Worm (Caenorhabditis elegans) whole organism, late embryonic: ENCODE data around the gene srt-68.

Experiments
- C08G9.2 ChIP-seq: sonication (generic microtip); optimal IDR thresholded peaks from 2 replicates; lab custom pipeline; 2016; ENCODE audit warnings: mild to moderate bottlenecking, missing genetic modification characterization, moderate library complexity, missing compliant biosample characterization
- K02D7.2 ChIP-seq: sonication (generic microtip); optimal IDR thresholded peaks from 2 replicates; lab custom pipeline; 2017; ENCODE audit warnings: mild to moderate bottlenecking, missing genetic modification characterization, missing compliant biosample characterization
- T23F11.4 ChIP-seq: fragments of 200-800 bp; sonication (Bioruptor generic); optimal IDR thresholded peaks from 2 replicates; lab custom pipeline; 2018; ENCODE audit warnings: mild to moderate bottlenecking, missing genetic modification characterization, missing compliant biosample characterization
- Y22D7AL.16 ChIP-seq: sonication (generic microtip); optimal IDR thresholded peaks from 2 replicates; lab custom pipeline; 2016; ENCODE audit warnings: missing genetic modification characterization, missing compliant biosample characterization
- ahr-1 ChIP-seq: sonication (generic microtip); optimal IDR thresholded peaks from 2 replicates; lab custom pipeline; 2016; ENCODE audit warnings: missing genetic modification characterization, missing compliant biosample characterization
- ama-1 ChIP-seq: fragments of 150-350 bp; optimal IDR thresholded peaks from 2 replicates; lab custom pipeline; 2014
- ceh-14 ChIP-seq: sonication (generic microtip); optimal IDR thresholded peaks from 2 replicates; lab custom pipeline; 2016; ENCODE audit warnings: missing genotype, missing genetic modification characterization, missing compliant biosample characterization
- ceh-2 ChIP-seq: sonication (generic microtip); optimal IDR thresholded peaks from 2 replicates; lab custom pipeline; 2016; ENCODE audit warnings: missing genotype, missing genetic modification characterization, missing compliant biosample characterization
- ceh-24 ChIP-seq: sonication (generic microtip); optimal IDR thresholded peaks from 2 replicates; lab custom pipeline; 2016; ENCODE audit warnings: mild to moderate bottlenecking, missing genetic modification characterization, missing compliant biosample characterization
- ceh-31 ChIP-seq: sonication (generic microtip); optimal IDR thresholded peaks from 2 replicates; lab custom pipeline; 2016; ENCODE audit warnings: missing genetic modification characterization, missing compliant biosample characterization
- ceh-34 ChIP-seq: sonication (generic microtip); optimal IDR thresholded peaks from 2 replicates; lab custom pipeline; 2016; ENCODE audit warnings: mild to moderate bottlenecking, missing genetic modification characterization, missing compliant biosample characterization
- ceh-48 ChIP-seq: sonication (generic microtip); optimal IDR thresholded peaks from 2 replicates; lab custom pipeline; 2016; ENCODE audit warnings: missing genetic modification characterization, inconsistent platforms, missing compliant biosample characterization
- che-1 ChIP-seq: sonication (generic microtip); optimal IDR thresholded peaks from 2 replicates; lab custom pipeline; 2016; ENCODE audit warnings: mild to moderate bottlenecking, missing genetic modification characterization, missing compliant biosample characterization
- dmd-4 ChIP-seq: sonication (generic microtip); optimal IDR thresholded peaks from 2 replicates; lab custom pipeline; 2016; ENCODE audit warnings: borderline replicate concordance, missing genetic modification characterization, missing compliant biosample characterization
- dve-1 ChIP-seq: sonication (generic microtip); optimal IDR thresholded peaks from 2 replicates; lab custom pipeline; 2017; ENCODE audit warnings: antibody characterized with exemption, mild to moderate bottlenecking, missing genetic modification characterization, missing compliant biosample characterization
- elt-4 ChIP-seq: sonication (generic microtip); optimal IDR thresholded peaks from 2 replicates; lab custom pipeline; 2016; ENCODE audit warnings: missing genetic modification characterization, missing compliant biosample characterization
- ets-4 ChIP-seq: sonication (generic microtip); optimal IDR thresholded peaks from 2 replicates; lab custom pipeline; 2016; ENCODE audit warnings: missing genetic modification characterization, missing compliant biosample characterization
- fkh-10 ChIP-seq: fragments of 150-350 bp; optimal IDR thresholded peaks from 2 replicates; lab custom pipeline; 2014; ENCODE audit warnings: missing biosample characterization, missing genetic modification reagents, missing genetic modification characterization
- gmeb-2 ChIP-seq: sonication (generic microtip); optimal IDR thresholded peaks from 2 replicates; lab custom pipeline; 2016; ENCODE audit warnings: missing genetic modification characterization, inconsistent platforms, missing compliant biosample characterization
- hlh-13 ChIP-seq: fragments of 200-800 bp; sonication (Bioruptor generic); optimal IDR thresholded peaks from 2 replicates; lab custom pipeline; 2018; ENCODE audit warnings: mild to moderate bottlenecking, missing genetic modification characterization, missing compliant biosample characterization
- hlh-15 ChIP-seq: sonication (generic microtip); optimal IDR thresholded peaks from 2 replicates; lab custom pipeline; 2016; ENCODE audit warnings: missing genetic modification characterization, missing compliant biosample characterization
- hlh-30 ChIP-seq: sonication (generic microtip); optimal IDR thresholded peaks from 2 replicates; lab custom pipeline; 2017; ENCODE audit warnings: antibody characterized with exemption, missing genetic modification characterization, missing compliant biosample characterization; ENCODE audit not compliant: insufficient read depth
- hlh-6 ChIP-seq: sonication (generic microtip); optimal IDR thresholded peaks from 2 replicates; lab custom pipeline; 2016; ENCODE audit warnings: missing genotype, missing genetic modification characterization, missing compliant biosample characterization
- lim-6 ChIP-seq: sonication (generic microtip); optimal IDR thresholded peaks from 2 replicates; lab custom pipeline; 2016; ENCODE audit warnings: missing genetic modification characterization, missing compliant biosample characterization
- lin-11 ChIP-seq: fragments of 200-800 bp; sonication (Bioruptor generic); optimal IDR thresholded peaks from 2 replicates; lab custom pipeline; 2018; ENCODE audit warnings: mild to moderate bottlenecking, missing genetic modification characterization, missing compliant biosample characterization
- madf-2 ChIP-seq: sonication (generic microtip); optimal IDR thresholded peaks from 2 replicates; lab custom pipeline; 2017; ENCODE audit warnings: missing genetic modification characterization, missing compliant biosample characterization
- mec-3 ChIP-seq: sonication (generic microtip); optimal IDR thresholded peaks from 2 replicates; lab custom pipeline; 2016; ENCODE audit warnings: borderline replicate concordance, missing genetic modification characterization, missing compliant biosample characterization
- nfya-1 ChIP-seq: sonication (generic microtip); optimal IDR thresholded peaks from 2 replicates; lab custom pipeline; 2017; ENCODE audit warnings: missing genetic modification characterization, mild to moderate bottlenecking, missing compliant biosample characterization, antibody characterized with exemption, moderate library complexity
- nhr-11 ChIP-seq: fragments of 150-350 bp; optimal IDR thresholded peaks from 2 replicates; lab custom pipeline; 2014; ENCODE audit warnings: missing biosample characterization, missing genetic modification characterization
- nhr-232 ChIP-seq: sonication (generic microtip); optimal IDR thresholded peaks from 2 replicates; lab custom pipeline; 2016; ENCODE audit warnings: missing genetic modification characterization, missing compliant biosample characterization
- pros-1 ChIP-seq: fragments of 150-350 bp; optimal IDR thresholded peaks from 2 replicates; lab custom pipeline; 2014; ENCODE audit warnings: missing biosample characterization, missing genetic modification reagents, missing genetic modification characterization
- ref-2 ChIP-seq: sonication (generic microtip); optimal IDR thresholded peaks from 2 replicates; lab custom pipeline; 2016; ENCODE audit warnings: missing genetic modification characterization, missing compliant biosample characterization
- rnt-1 ChIP-seq: sonication (generic microtip); optimal IDR thresholded peaks from 2 replicates; lab custom pipeline; 2016; ENCODE audit warnings: missing genetic modification characterization, missing compliant biosample characterization
- sdc-2 ChIP-seq: sonication (generic microtip); optimal IDR thresholded peaks from 2 replicates; lab custom pipeline; 2016; ENCODE audit warnings: missing genotype, missing genetic modification characterization, missing compliant biosample characterization
- syd-9 ChIP-seq: sonication (generic microtip); optimal IDR thresholded peaks from 2 replicates; lab custom pipeline; 2016; ENCODE audit warnings: mild to moderate bottlenecking, missing genetic modification characterization, moderate library complexity, missing compliant biosample characterization
- tbx-2 ChIP-seq: sonication (generic microtip); optimal IDR thresholded peaks from 2 replicates; lab custom pipeline; 2016; ENCODE audit warnings: missing genetic modification characterization, missing compliant biosample characterization
- unc-3 ChIP-seq, 2 experiments: fragments of 200-800 bp in 1 of 2; sonication (Bioruptor generic) in 1 of 2; sonication (generic microtip) in 1 of 2; conservative IDR thresholded peaks in 1 of 2; optimal IDR thresholded peaks in 1 of 2; 2 replicates each; pipeline versions ENCODE4 v1.3.6 to Lab custom; 2016 to 2022; ENCODE audit warnings: missing compliant biosample characterization in 2 of 2, missing genetic modification characterization in 2 of 2, missing genetic modification reagents in 1 of 2
- unc-42 ChIP-seq: sonication (generic microtip); optimal IDR thresholded peaks from 2 replicates; lab custom pipeline; 2016; ENCODE audit warnings: missing genotype, missing genetic modification characterization, missing compliant biosample characterization
- unc-55 ChIP-seq: sonication (generic microtip); optimal IDR thresholded peaks from 2 replicates; lab custom pipeline; 2017; ENCODE audit warnings: missing biosample characterization, missing genetic modification reagents, missing genetic modification characterization
- zip-5 ChIP-seq: sonication (generic microtip); optimal IDR thresholded peaks from 2 replicates; lab custom pipeline; 2016; ENCODE audit warnings: missing genetic modification characterization, missing compliant biosample characterization

The srt-68 gene

ce11 chrV:5271487-5271886 lies 19.6 kb upstream of the srt-68 start (continued):
- TF ChIP-seq ama-1 (lab: Kevin White, UChicago) = no peak
- no peak for TF ChIP-seq madf-2 (tag; lab: Kevin White, UChicago)
- TF ChIP-seq ceh-14 = no peak
- TF ChIP-seq T23F11.4 (GFP tag; lab: Kevin White, UChicago) = no peak
- TF ChIP-seq ahr-1 (tag; lab: Kevin White, UChicago) = no peak
- TF ChIP-seq ceh-34 (tag; lab: Kevin White, UChicago) = peak; percentile 51
- TF ChIP-seq nhr-232 (tag; lab: Kevin White, UChicago) = no peak
- TF ChIP-seq syd-9 = peak; percentile 36
- TF ChIP-seq pros-1 (tag; lab: Kevin White, UChicago) = no peak
- TF ChIP-seq zip-5 (tag; lab: Kevin White, UChicago) = no peak
- no peak for TF ChIP-seq gmeb-2 (tag; lab: Kevin White, UChicago)
- TF ChIP-seq dve-1 (tag; lab: Kevin White, UChicago) = no peak
- TF ChIP-seq hlh-6 (tag; lab: Kevin White, UChicago) = no peak
- TF ChIP-seq fkh-10 (GFP tag; lab: Kevin White, UChicago) = no peak
- TF ChIP-seq elt-4 (tag; lab: Kevin White, UChicago) = no peak
- TF ChIP-seq unc-3 (GFP tag; conservative IDR thresholded peaks at IDR 0.05; lab: Robert Waterston, UW) = no peak
- TF ChIP-seq unc-3 (tag; optimal IDR thresholded peaks at IDR 0.05; lab: Kevin White, UChicago) = no peak
- peak; percentile 75 for TF ChIP-seq rnt-1 (tag; lab: Kevin White, UChicago)
- TF ChIP-seq ceh-24 = no peak
- TF ChIP-seq ets-4 (tag; lab: Kevin White, UChicago) = no peak
- no peak for TF ChIP-seq ref-2
- no peak for TF ChIP-seq ceh-2

- no peak for TF ChIP-seq hlh-15
- no peak for TF ChIP-seq hlh-13 (GFP tag; lab: Kevin White, UChicago)
- TF ChIP-seq ceh-2 = no peak
- no peak for TF ChIP-seq sdc-2 (tag; lab: Kevin White, UChicago)
- peak; percentile 10 for TF ChIP-seq ceh-31 (tag; lab: Kevin White, UChicago)
- TF ChIP-seq T23F11.4 (GFP tag; lab: Kevin White, UChicago) = no peak
- peak; percentile 20 for TF ChIP-seq nfya-1 (tag; lab: Kevin White, UChicago)
- peak; percentile 64 for TF ChIP-seq unc-42
- no peak for TF ChIP-seq tbx-2
- no peak for TF ChIP-seq pros-1 (tag; lab: Kevin White, UChicago)
- TF ChIP-seq unc-55 = peak; percentile 22
- no peak for TF ChIP-seq fkh-10 (GFP tag; lab: Kevin White, UChicago)
- peak; percentile 7 for TF ChIP-seq ceh-48 (tag; lab: Kevin White, UChicago)
Observed at ce11 chrV:5269024-5269535, 17.2 kb upstream of the srt-68 start, which contains the start of gene penr-1. Gene penr-1 (plus strand): TSS chrV:5269485.

DNA sequence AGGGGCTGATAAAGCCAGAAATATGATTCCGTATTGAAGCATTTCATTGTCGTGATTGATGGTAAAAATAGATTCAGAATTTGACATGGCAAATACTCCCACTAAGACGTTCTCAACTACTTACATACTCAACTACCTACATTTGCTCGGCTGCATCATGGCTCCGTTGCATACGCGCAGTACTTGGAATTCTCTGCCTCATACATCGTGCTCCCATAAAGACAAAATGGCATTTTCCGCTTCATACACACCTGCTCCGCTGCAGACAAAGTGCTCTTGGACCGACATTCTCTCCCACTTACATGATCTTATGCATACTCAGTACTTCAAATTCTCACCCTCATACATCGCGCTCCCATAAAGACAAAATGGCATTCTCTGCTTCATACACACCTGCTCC lies 13.7 kb upstream of the srt-68 start, which contains the start of the genes srt-69 and B0238.12:
Gene srt-69, minus strand, starts transcription at position 101 of the 400 bp plus-strand sequence.
Gene B0238.12, plus strand, starts transcription at position 264 of the 400 bp plus-strand sequence.
- TF ChIP-seq ceh-14 (no peak), hlh-6 (tag; lab: Kevin White, UChicago) (no peak), nhr-232 (tag; lab: Kevin White, UChicago) (no peak), rnt-1 (tag; lab: Kevin White, UChicago) (no peak), lim-6 (tag; lab: Kevin White, UChicago) (no peak), lin-11 (tag; lab: Kevin White, UChicago) (no peak), C08G9.2 (tag; lab: Kevin White, UChicago) (no peak), mec-3 (tag; lab: Kevin White, UChicago) (no peak), ceh-31 (tag; lab: Kevin White, UChicago) (no peak), syd-9 (no peak), fkh-10 (GFP tag; lab: Kevin White, UChicago) (no peak), ceh-34 (tag; lab: Kevin White, UChicago) (no peak)

DNA sequence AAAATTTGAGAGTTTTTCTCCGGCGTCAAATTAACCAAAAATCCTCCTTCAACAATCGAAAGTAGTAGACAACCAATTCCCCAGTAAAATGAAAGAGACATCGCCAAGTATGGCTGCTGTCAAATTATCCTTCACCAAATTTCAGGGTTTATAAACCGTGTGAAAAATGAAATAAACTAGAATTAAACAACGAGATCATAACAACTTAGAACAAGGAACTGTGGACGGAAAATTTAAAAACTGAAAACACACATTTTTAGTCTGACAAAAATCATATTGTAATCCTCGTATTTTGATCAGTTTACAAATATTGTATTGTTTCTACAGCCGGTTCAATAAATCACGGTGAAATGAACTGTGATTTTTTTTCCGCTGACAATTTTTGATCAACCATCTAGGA lies 11.1 kb upstream of the srt-68 start, which contains the start of gene cest-30:
Gene cest-30, minus strand, starts transcription at position 101 of the 400 bp plus-strand sequence.
- TF ChIP-seq T23F11.4 (GFP tag; lab: Kevin White, UChicago) (no peak), ceh-48 (tag; lab: Kevin White, UChicago) (no peak), elt-4 (tag; lab: Kevin White, UChicago) (no peak), mec-3 (tag; lab: Kevin White, UChicago) (no peak), hlh-6 (tag; lab: Kevin White, UChicago) (no peak), fkh-10 (GFP tag; lab: Kevin White, UChicago) (no peak), dmd-4 (no peak), hlh-30 (tag; lab: Kevin White, UChicago) (no peak), Y22D7AL.16 (tag; lab: Kevin White, UChicago) (no peak), che-1 (no peak), ref-2 (no peak), unc-42 (no peak), nhr-11 (tag; lab: Kevin White, UChicago) (no peak), K02D7.2 (tag; lab: Kevin White, UChicago) (no peak), ets-4 (tag; lab: Kevin White, UChicago) (no peak), ceh-24 (no peak)
